Worm (Caenorhabditis elegans) whole organism, L2 larva: Measurements from ENCODE around the gene cyp-33C5.

Experiments
- C34F6.9 ChIP-seq: fragments of 150-350 bp; optimal IDR thresholded peaks from 2 replicates; lab custom pipeline; 2014; ENCODE audit warnings: missing biosample characterization, missing genetic modification characterization
- F13H6.1 ChIP-seq: sonication (generic microtip); optimal IDR thresholded peaks from 2 replicates; lab custom pipeline; 2016; ENCODE audit warnings: missing genetic modification characterization, missing compliant biosample characterization
- R02D3.7 ChIP-seq: fragments of 150-350 bp; optimal IDR thresholded peaks from 2 replicates; lab custom pipeline; 2014; ENCODE audit warnings: missing biosample characterization, missing genetic modification characterization
- Y55F3AM.14 ChIP-seq: fragments of 200-800 bp; sonication (Bioruptor generic); optimal IDR thresholded peaks from 2 replicates; lab custom pipeline; 2018; ENCODE audit warnings: mild to moderate bottlenecking, missing genetic modification characterization, missing compliant biosample characterization
- ZK546.5 ChIP-seq: sonication (generic microtip); optimal IDR thresholded peaks from 2 replicates; lab custom pipeline; 2017; ENCODE audit warnings: missing biosample characterization, missing genetic modification characterization
- alr-1 ChIP-seq: fragments of 150-350 bp; optimal IDR thresholded peaks from 2 replicates; lab custom pipeline; 2014; ENCODE audit warnings: missing biosample characterization, missing genetic modification characterization
- aly-2 ChIP-seq: fragments of 150-350 bp; optimal IDR thresholded peaks from 2 replicates; lab custom pipeline; 2014; ENCODE audit warnings: missing biosample characterization, missing genetic modification characterization
- ama-1 ChIP-seq: fragments of 150-350 bp; optimal IDR thresholded peaks from 2 replicates; lab custom pipeline; 2018; ENCODE audit warnings: inconsistent platforms
- blmp-1 ChIP-seq: sonication (generic microtip); optimal IDR thresholded peaks from 2 replicates; lab custom pipeline; 2017; ENCODE audit warnings: missing genetic modification characterization, mild to moderate bottlenecking, missing compliant biosample characterization, antibody characterized with exemption, moderate library complexity; ENCODE audit not compliant: insufficient read depth
- ceh-16 ChIP-seq: fragments of 150-350 bp; optimal IDR thresholded peaks from 2 replicates; lab custom pipeline; 2014; ENCODE audit warnings: missing biosample characterization, missing genetic modification characterization
- crh-2 ChIP-seq: sonication (generic microtip); optimal IDR thresholded peaks from 2 replicates; lab custom pipeline; 2017; ENCODE audit warnings: missing biosample characterization, missing genetic modification characterization
- dmd-4 ChIP-seq: sonication (generic microtip); optimal IDR thresholded peaks from 2 replicates; lab custom pipeline; 2017; ENCODE audit warnings: missing biosample characterization, missing genetic modification characterization
- egl-27 ChIP-seq: sonication (generic microtip); optimal IDR thresholded peaks from 3 replicates; lab custom pipeline; 2017; ENCODE audit warnings: missing biosample characterization, missing genetic modification reagents, missing genetic modification characterization
- elt-1 ChIP-seq: fragments of 150-350 bp; optimal IDR thresholded peaks from 2 replicates; lab custom pipeline; 2014; ENCODE audit warnings: missing biosample characterization, missing genetic modification characterization
- fos-1 ChIP-seq: fragments of 150-350 bp; optimal IDR thresholded peaks from 2 replicates; lab custom pipeline; 2014; ENCODE audit warnings: missing biosample characterization, missing genetic modification characterization
- gmeb-1 ChIP-seq: fragments of 150-350 bp; optimal IDR thresholded peaks from 2 replicates; lab custom pipeline; 2014; ENCODE audit warnings: missing biosample characterization, missing genetic modification characterization
- lin-13 ChIP-seq: fragments of 150-350 bp; optimal IDR thresholded peaks from 2 replicates; lab custom pipeline; 2014; ENCODE audit warnings: missing biosample characterization, missing genetic modification reagents, missing genetic modification characterization
- lin-39 ChIP-seq: fragments of 150-350 bp; optimal IDR thresholded peaks from 2 replicates; lab custom pipeline; 2014; ENCODE audit warnings: missing biosample characterization, missing genetic modification reagents, missing genetic modification characterization
- lsy-2 ChIP-seq, 2 experiments: fragments of 150-350 bp in 1 of 2; sonication (generic microtip) in 1 of 2; optimal IDR thresholded peaks; 2 replicates each; lab custom pipeline; 2014 to 2017; ENCODE audit warnings: missing biosample characterization in 2 of 2, missing genetic modification characterization in 2 of 2
- mab-5 ChIP-seq: fragments of 150-350 bp; optimal IDR thresholded peaks from 2 replicates; lab custom pipeline; 2014; ENCODE audit warnings: missing biosample characterization, missing genetic modification characterization
- mbf-1 ChIP-seq: sonication (generic microtip); optimal IDR thresholded peaks from 2 replicates; lab custom pipeline; 2017; ENCODE audit warnings: missing biosample characterization, missing genetic modification characterization
- mdl-1 ChIP-seq, 2 experiments: fragments of 150-350 bp in 1 of 2; sonication (generic microtip) in 1 of 2; optimal IDR thresholded peaks; 2 replicates each; lab custom pipeline; 2017; ENCODE audit warnings: missing biosample characterization in 2 of 2, missing genetic modification characterization in 2 of 2
- nhr-10 ChIP-seq: sonication (generic microtip); optimal IDR thresholded peaks from 2 replicates; lab custom pipeline; 2017; ENCODE audit warnings: missing biosample characterization, missing genetic modification characterization
- nhr-11 ChIP-seq: fragments of 150-350 bp; optimal IDR thresholded peaks from 2 replicates; lab custom pipeline; 2014; ENCODE audit warnings: missing biosample characterization, missing genetic modification characterization
- nhr-12 ChIP-seq: fragments of 150-350 bp; optimal IDR thresholded peaks from 2 replicates; lab custom pipeline; 2014; ENCODE audit warnings: missing biosample characterization, missing genetic modification characterization
- nhr-129 ChIP-seq: fragments of 150-350 bp; optimal IDR thresholded peaks from 2 replicates; lab custom pipeline; 2014; ENCODE audit warnings: missing biosample characterization, missing genetic modification characterization
- nhr-21 ChIP-seq: fragments of 150-350 bp; optimal IDR thresholded peaks from 2 replicates; lab custom pipeline; 2014; ENCODE audit warnings: missing biosample characterization, missing genetic modification characterization
- nhr-23 ChIP-seq: fragments of 150-350 bp; optimal IDR thresholded peaks from 2 replicates; lab custom pipeline; 2014; ENCODE audit warnings: missing biosample characterization, missing genetic modification reagents, missing genetic modification characterization
- nhr-237 ChIP-seq: fragments of 150-350 bp; optimal IDR thresholded peaks from 2 replicates; lab custom pipeline; 2014; ENCODE audit warnings: missing biosample characterization, missing genetic modification characterization
- nhr-25 ChIP-seq: fragments of 150-350 bp; sonication (generic microtip); optimal IDR thresholded peaks from 3 replicates; lab custom pipeline; 2014; ENCODE audit warnings: missing biosample characterization, missing genetic modification characterization
- nhr-77 ChIP-seq: fragments of 150-350 bp; optimal IDR thresholded peaks from 2 replicates; lab custom pipeline; 2014; ENCODE audit warnings: missing biosample characterization, missing genetic modification characterization
- peb-1 ChIP-seq: fragments of 150-350 bp; optimal IDR thresholded peaks from 2 replicates; lab custom pipeline; 2014; ENCODE audit warnings: missing biosample characterization, missing genetic modification characterization
- sem-4 ChIP-seq: fragments of 150-350 bp; optimal IDR thresholded peaks from 2 replicates; lab custom pipeline; 2014; ENCODE audit warnings: missing biosample characterization, missing genetic modification reagents, missing genetic modification characterization
- skn-1 ChIP-seq: sonication (generic microtip); optimal IDR thresholded peaks from 2 replicates; lab custom pipeline; 2017; ENCODE audit warnings: missing biosample characterization, missing genetic modification characterization
- sma-3 ChIP-seq: sonication (generic microtip); optimal IDR thresholded peaks from 2 replicates; lab custom pipeline; 2016; ENCODE audit warnings: missing genetic modification reagents, missing genetic modification characterization, missing compliant biosample characterization
- sma-9 ChIP-seq, 2 experiments: fragments of 150-350 bp in 1 of 2; sonication (generic microtip) in 1 of 2; optimal IDR thresholded peaks; 2 replicates each; lab custom pipeline; 2014 to 2016; ENCODE audit warnings: missing genetic modification characterization in 2 of 2, mild to moderate bottlenecking in 1 of 2, missing biosample characterization in 1 of 2, missing compliant biosample characterization in 1 of 2, missing genetic modification reagents in 1 of 2, moderate library complexity in 1 of 2
- unc-39 ChIP-seq: fragments of 150-350 bp; optimal IDR thresholded peaks from 2 replicates; lab custom pipeline; 2014; ENCODE audit warnings: missing biosample characterization, missing genetic modification characterization
- unc-62 ChIP-seq: fragments of 150-350 bp; optimal IDR thresholded peaks from 2 replicates; lab custom pipeline; 2014; ENCODE audit warnings: missing biosample characterization, missing genetic modification reagents, missing genetic modification characterization
- zag-1 ChIP-seq: fragments of 150-350 bp; optimal IDR thresholded peaks from 2 replicates; lab custom pipeline; 2014; ENCODE audit warnings: missing biosample characterization, missing genetic modification characterization
- ztf-1 ChIP-seq: fragments of 200-800 bp; sonication (Bioruptor generic); conservative IDR thresholded peaks from 2 replicates; pipeline ENCODE4 v1.3.6; 2022; ENCODE audit warnings: missing genetic modification characterization, missing compliant biosample characterization
- ztf-11 ChIP-seq: sonication (generic microtip); optimal IDR thresholded peaks from 2 replicates; lab custom pipeline; 2017; ENCODE audit warnings: missing biosample characterization, missing genetic modification characterization
- ztf-4 ChIP-seq: fragments of 150-350 bp; optimal IDR thresholded peaks from 2 replicates; lab custom pipeline; 2014; ENCODE audit warnings: missing biosample characterization, missing genetic modification characterization

Gene cyp-33C5

DNA sequence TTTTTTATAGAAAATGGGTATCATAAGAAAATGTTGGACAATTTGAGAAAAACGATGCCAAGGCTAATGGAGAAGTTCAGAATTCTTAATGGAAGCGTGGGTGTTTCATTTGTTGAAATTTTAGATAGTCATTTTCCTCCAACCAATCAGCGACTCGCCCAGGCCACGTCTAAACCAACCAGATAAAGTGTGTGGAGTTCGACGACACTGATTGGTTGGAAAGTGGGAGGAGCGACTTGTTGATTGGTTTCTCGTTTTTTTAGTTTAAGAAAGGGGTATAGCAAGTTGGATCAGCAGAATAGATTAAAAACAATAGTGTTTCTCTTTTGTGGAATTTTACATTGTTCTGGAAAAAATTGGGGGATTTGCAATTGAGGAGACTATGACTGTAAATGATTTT is 37.3 kb upstream of the cyp-33C5 start:
- TF ChIP-seq nhr-21 (tag; lab: Kevin White, UChicago) (no peak), sma-3 (GFP tag; lab: Kevin White, UChicago) (no peak), nhr-11 (no peak), nhr-23 (tag; lab: Kevin White, UChicago) (no peak), ZK546.5 (tag; lab: Kevin White, UChicago) (no peak), unc-39 (tag; lab: Kevin White, UChicago) (no peak)

- TF ChIP-seq lsy-2 (tag; optimal IDR thresholded peaks at IDR 0.05; lab: Kevin White, UChicago) (no peak), lin-39 (tag; lab: Kevin White, UChicago) (no peak), nhr-12 (tag; lab: Kevin White, UChicago) (no peak), elt-1 (no peak), egl-27 (tag; lab: Kevin White, UChicago) (no peak), nhr-11 (no peak), ztf-1 (no peak), fos-1 (tag; lab: Kevin White, UChicago) (peak; percentile 23), nhr-237 (no peak), nhr-21 (tag; lab: Kevin White, UChicago) (no peak), F13H6.1 (tag; lab: Kevin White, UChicago) (peak; percentile 3), mbf-1 (tag; lab: Kevin White, UChicago) (no peak), C34F6.9 (tag; lab: Kevin White, UChicago) (no peak), dmd-4 (no peak), skn-1 (no peak), nhr-23 (tag; lab: Kevin White, UChicago) (no peak), nhr-10 (no peak), ZK546.5 (tag; lab: Kevin White, UChicago) (no peak), sma-9 (GFP tag; optimal IDR thresholded peaks at IDR 0.05; lab: Kevin White, UChicago) (peak; percentile 73), sma-9 (tag; optimal IDR thresholded peaks at IDR 0.05; lab: Kevin White, UChicago) (no peak), ceh-16 (tag; lab: Kevin White, UChicago) (no peak), unc-39 (tag; lab: Kevin White, UChicago) (no peak), aly-2 (no peak), sma-3 (GFP tag; lab: Kevin White, UChicago) (no peak), Y55F3AM.14 (GFP tag; lab: Kevin White, UChicago) (no peak), nhr-129 (tag; lab: Kevin White, UChicago) (peak; percentile 7), R02D3.7 (tag; lab: Kevin White, UChicago) (no peak), crh-2 (peak; percentile 38), nhr-25 (tag; lab: Kevin White, UChicago) (no peak), nhr-77 (no peak), alr-1 (tag; lab: Kevin White, UChicago) (no peak), blmp-1 (tag; lab: Kevin White, UChicago) (no peak), mab-5 (tag; lab: Kevin White, UChicago) (no peak), ama-1 (lab: Kevin White, UChicago) (no peak), unc-62 (GFP tag; lab: Kevin White, UChicago) (no peak), lin-13 (no peak), peb-1 (tag; lab: Kevin White, UChicago) (no peak), ztf-11 (tag; lab: Kevin White, UChicago) (no peak), zag-1 (tag; lab: Kevin White, UChicago) (no peak), mdl-1 (tag; optimal IDR thresholded peaks at IDR 0.05; lab: Kevin White, UChicago) (no peak), ztf-4 (tag; lab: Kevin White, UChicago) (no peak), gmeb-1 (tag; lab: Kevin White, UChicago) (no peak), sem-4 (tag; lab: Kevin White, UChicago) (no peak)
Observed at ce11 chrV:2211936-2212335, 32.9 kb upstream of the cyp-33C5 start, which contains the start of gene nhr-133. TSS of gene nhr-133 (minus strand) at chrV:2212118.
